Worm (Caenorhabditis elegans) whole organism, L4 larva: ENCODE results near the gene F09C12.2.

ENCODE experiments used
- D1046.2 ChIP-seq: fragments of 200-800 bp; sonication (Bioruptor generic); IDR thresholded peaks from 2 replicates; pipeline ENCODE4 v1.3.6; 2022; ENCODE audit warnings: missing genetic modification characterization, missing compliant biosample characterization
- F44E2.7 ChIP-seq: fragments of 200-800 bp; sonication (Bioruptor generic); IDR thresholded peaks from 2 replicates; pipeline ENCODE4 v2.1.2; 2022; ENCODE audit warnings: missing genetic modification characterization, missing compliant biosample characterization
- F49E8.2 ChIP-seq: sonication (generic microtip); optimal IDR thresholded peaks from 2 replicates; lab custom pipeline; 2016; ENCODE audit warnings: missing compliant biosample characterization, mild to moderate bottlenecking, missing genetic modification characterization, borderline replicate concordance
- R02D3.7 ChIP-seq: fragments of 150-350 bp; sonication (generic microtip); optimal IDR thresholded peaks from 3 replicates; lab custom pipeline; 2014; ENCODE audit warnings: missing biosample characterization, missing genetic modification characterization
- Y48G9A.11 ChIP-seq: fragments of 200-800 bp; sonication (Bioruptor generic); IDR thresholded peaks from 2 replicates; pipeline ENCODE4 v1.3.6; 2022; ENCODE audit warnings: missing genetic modification reagents, missing genetic modification characterization, missing compliant biosample characterization
- ZK546.5 ChIP-seq, 2 experiments: sonication (generic microtip); optimal IDR thresholded peaks; 2 replicates each; lab custom pipeline; 2017; ENCODE audit warnings: missing biosample characterization in 2 of 2, missing genetic modification characterization in 2 of 2
- aha-1 ChIP-seq: fragments of 150-350 bp; peaks from one replicate; lab custom pipeline; 2014; ENCODE audit warnings: missing biosample characterization, missing genetic modification characterization
- aly-2 ChIP-seq: sonication (generic microtip); optimal IDR thresholded peaks from 2 replicates; lab custom pipeline; 2018; ENCODE audit warnings: missing biosample characterization, missing genetic modification characterization
- arid-1 ChIP-seq: fragments of 200-800 bp; sonication (Bioruptor generic); conservative IDR thresholded peaks from 2 replicates; pipeline ENCODE4 v1.3.6; 2022; ENCODE audit warnings: missing genetic modification reagents, missing genetic modification characterization, missing compliant biosample characterization
- ceh-20 ChIP-seq: fragments of 200-800 bp; sonication (Bioruptor generic); IDR thresholded peaks from 2 replicates; pipeline ENCODE4 v1.3.6; 2022; ENCODE audit warnings: missing genetic modification reagents, missing genetic modification characterization, missing compliant biosample characterization
- ceh-28 ChIP-seq: fragments of 150-350 bp; optimal IDR thresholded peaks from 2 replicates; lab custom pipeline; 2014; ENCODE audit warnings: missing biosample characterization, missing genetic modification reagents, missing genetic modification characterization
- ceh-32 ChIP-seq: sonication (generic microtip); optimal IDR thresholded peaks from 2 replicates; lab custom pipeline; 2016; ENCODE audit warnings: mild to moderate bottlenecking, missing genetic modification characterization, missing compliant biosample characterization; ENCODE audit not compliant: poor library complexity
- ceh-44 ChIP-seq: fragments of 200-800 bp; sonication (Bioruptor generic); IDR thresholded peaks from 2 replicates; pipeline ENCODE4 v1.3.6; 2022; ENCODE audit warnings: missing genetic modification reagents, missing genetic modification characterization, missing compliant biosample characterization
- ceh-62 ChIP-seq: sonication (generic microtip); optimal IDR thresholded peaks from 2 replicates; lab custom pipeline; 2017; ENCODE audit warnings: missing biosample characterization, missing genetic modification characterization
- ceh-82 ChIP-seq: sonication (generic microtip); optimal IDR thresholded peaks from 2 replicates; lab custom pipeline; 2017; ENCODE audit warnings: missing biosample characterization, missing genetic modification characterization
- daf-12 ChIP-seq: fragments of 150-350 bp; optimal IDR thresholded peaks from 2 replicates; lab custom pipeline; 2014; ENCODE audit warnings: missing biosample characterization, missing genetic modification reagents, missing genetic modification characterization
- daf-16 ChIP-seq, 3 experiments: sonication (generic microtip); optimal IDR thresholded peaks; 2 replicates each; lab custom pipeline; 2016 to 2017; ENCODE audit warnings: missing genetic modification characterization in 3 of 3, missing genetic modification reagents in 3 of 3, mild to moderate bottlenecking in 2 of 3, missing compliant biosample characterization in 2 of 3, missing biosample characterization in 1 of 3, moderate library complexity in 1 of 3
- dmd-9 ChIP-seq: fragments of 200-800 bp; sonication (Bioruptor generic); IDR thresholded peaks from 2 replicates; pipeline ENCODE4 v1.3.6; 2022; ENCODE audit warnings: missing genetic modification reagents, missing genetic modification characterization, missing compliant biosample characterization
- dve-1 ChIP-seq: sonication (generic microtip); optimal IDR thresholded peaks from 2 replicates; lab custom pipeline; 2017; ENCODE audit warnings: antibody characterized with exemption, mild to moderate bottlenecking, missing genetic modification characterization, missing compliant biosample characterization; ENCODE audit not compliant: insufficient read depth
- egl-43 ChIP-seq: fragments of 200-800 bp; sonication (Bioruptor generic); IDR thresholded peaks from 2 replicates; pipeline ENCODE4 v1.3.6; 2022; ENCODE audit warnings: missing genetic modification reagents, missing genetic modification characterization, missing compliant biosample characterization
- fkh-10 ChIP-seq: fragments of 150-350 bp; optimal IDR thresholded peaks from 2 replicates; lab custom pipeline; 2014; ENCODE audit warnings: missing biosample characterization, missing genetic modification reagents, missing genetic modification characterization
- hlh-11 ChIP-seq: fragments of 200-800 bp; sonication (Bioruptor generic); optimal IDR thresholded peaks from 2 replicates; lab custom pipeline; 2018; ENCODE audit warnings: mild to moderate bottlenecking, missing genetic modification characterization, missing compliant biosample characterization
- hlh-30 ChIP-seq: sonication (generic microtip); optimal IDR thresholded peaks from 2 replicates; lab custom pipeline; 2017; ENCODE audit warnings: antibody characterized with exemption, mild to moderate bottlenecking, missing genetic modification characterization, missing compliant biosample characterization; ENCODE audit not compliant: insufficient read depth
- lin-13 ChIP-seq: fragments of 150-350 bp; optimal IDR thresholded peaks from 2 replicates; lab custom pipeline; 2014; ENCODE audit warnings: missing biosample characterization, missing genetic modification reagents, missing genetic modification characterization
- lin-15B ChIP-seq: fragments of 150-350 bp; sonication (generic microtip); optimal IDR thresholded peaks from 3 replicates; lab custom pipeline; 2014; ENCODE audit warnings: missing biosample characterization, missing genetic modification characterization
- lin-38 ChIP-seq: fragments of 200-800 bp; sonication (Bioruptor generic); IDR thresholded peaks from 2 replicates; pipeline ENCODE4 v1.3.6; 2022; ENCODE audit warnings: missing genetic modification reagents, missing genetic modification characterization, missing compliant biosample characterization
- lin-39 ChIP-seq: fragments of 150-350 bp; optimal IDR thresholded peaks from 2 replicates; lab custom pipeline; 2014; ENCODE audit warnings: missing biosample characterization, missing genetic modification reagents, missing genetic modification characterization
- madf-9 ChIP-seq: fragments of 200-800 bp; sonication (Bioruptor generic); conservative IDR thresholded peaks from 2 replicates; pipeline ENCODE4 v1.3.6; 2022; ENCODE audit warnings: missing genetic modification reagents, missing genetic modification characterization, missing compliant biosample characterization
- mes-2 ChIP-seq: sonication (generic microtip); optimal IDR thresholded peaks from 2 replicates; lab custom pipeline; 2016; ENCODE audit warnings: missing genotype, mild to moderate bottlenecking, missing genetic modification characterization, missing compliant biosample characterization; ENCODE audit not compliant: poor library complexity, severe bottlenecking
- mxl-3 ChIP-seq: fragments of 200-800 bp; sonication (Bioruptor generic); optimal IDR thresholded peaks from 2 replicates; lab custom pipeline; 2018; ENCODE audit warnings: mild to moderate bottlenecking, missing genetic modification characterization, missing compliant biosample characterization
- nhr-10 ChIP-seq: fragments of 150-350 bp; optimal IDR thresholded peaks from 2 replicates; lab custom pipeline; 2014; ENCODE audit warnings: missing biosample characterization, missing genetic modification characterization
- nhr-11 ChIP-seq: fragments of 150-350 bp; optimal IDR thresholded peaks from 2 replicates; lab custom pipeline; 2014; ENCODE audit warnings: missing biosample characterization, missing genetic modification characterization
- nhr-237 ChIP-seq: sonication (generic microtip); optimal IDR thresholded peaks from 2 replicates; lab custom pipeline; 2017; ENCODE audit warnings: missing biosample characterization, missing genetic modification characterization
- nhr-28 ChIP-seq: fragments of 150-350 bp; optimal IDR thresholded peaks from 2 replicates; lab custom pipeline; 2014; ENCODE audit warnings: missing biosample characterization, missing genetic modification characterization
- nhr-41 ChIP-seq: fragments of 200-800 bp; sonication (Bioruptor generic); IDR thresholded peaks from 2 replicates; pipeline ENCODE4 v1.3.6; 2022; ENCODE audit warnings: missing genetic modification reagents, missing genetic modification characterization, missing compliant biosample characterization
- nhr-42 ChIP-seq: fragments of 200-800 bp; sonication (Bioruptor generic); IDR thresholded peaks from 2 replicates; pipeline ENCODE4 v1.3.6; 2022; ENCODE audit warnings: missing genetic modification characterization, missing compliant biosample characterization
- nhr-48 ChIP-seq: sonication (generic microtip); optimal IDR thresholded peaks from 2 replicates; lab custom pipeline; 2016; ENCODE audit warnings: mild to moderate bottlenecking, missing genetic modification characterization, missing compliant biosample characterization
- nhr-77 ChIP-seq: fragments of 150-350 bp; optimal IDR thresholded peaks from 2 replicates; lab custom pipeline; 2014; ENCODE audit warnings: missing biosample characterization, missing genetic modification characterization
- php-3 ChIP-seq: fragments of 200-800 bp; sonication (Bioruptor generic); IDR thresholded peaks from 2 replicates; pipeline ENCODE4 v1.3.6; 2022; ENCODE audit warnings: missing genetic modification reagents, missing genetic modification characterization, missing compliant biosample characterization
- pqm-1 ChIP-seq: sonication (generic microtip); optimal IDR thresholded peaks from 2 replicates; lab custom pipeline; 2017; ENCODE audit warnings: missing biosample characterization, missing genetic modification characterization
- rbr-2 ChIP-seq: sonication (generic microtip); optimal IDR thresholded peaks from 2 replicates; lab custom pipeline; 2016; ENCODE audit warnings: missing genotype, missing genetic modification characterization, missing compliant biosample characterization
- sdz-12 ChIP-seq: fragments of 200-800 bp; sonication (Bioruptor generic); optimal IDR thresholded peaks from 2 replicates; lab custom pipeline; 2018; ENCODE audit warnings: mild to moderate bottlenecking, missing genetic modification characterization, missing compliant biosample characterization
- snpc-4 ChIP-seq: fragments of 150-350 bp; optimal IDR thresholded peaks from 2 replicates; lab custom pipeline; 2014; ENCODE audit warnings: missing biosample characterization, missing genetic modification characterization
- spr-3 ChIP-seq: fragments of 200-800 bp; sonication (Bioruptor generic); optimal IDR thresholded peaks from 2 replicates; lab custom pipeline; 2018; ENCODE audit warnings: mild to moderate bottlenecking, missing genetic modification characterization, missing compliant biosample characterization
- tra-1 ChIP-seq: fragments of 200-800 bp; sonication (Bioruptor generic); IDR thresholded peaks from 2 replicates; pipeline ENCODE4 v1.3.6; 2022; ENCODE audit warnings: missing genetic modification reagents, missing genetic modification characterization, missing compliant biosample characterization
- unc-39 ChIP-seq: sonication (generic microtip); optimal IDR thresholded peaks from 2 replicates; lab custom pipeline; 2017; ENCODE audit warnings: missing biosample characterization, missing genetic modification characterization
- unc-62 ChIP-seq, 3 experiments: fragments of 150-350 bp in 1 of 3; sonication (generic microtip); optimal IDR thresholded peaks in 2 of 3; peaks in 1 of 3; 1 replicate in 1 of 3; 2 replicates in 2 of 3; lab custom pipeline; 2014 to 2017; ENCODE audit warnings: missing biosample characterization in 3 of 3, missing genetic modification characterization in 3 of 3, missing genetic modification reagents in 3 of 3, missing genotype in 1 of 3
- zip-11 ChIP-seq: fragments of 200-800 bp; sonication (Bioruptor generic); IDR thresholded peaks from 2 replicates; pipeline ENCODE4 v1.3.6; 2022; ENCODE audit warnings: missing genetic modification characterization, missing compliant biosample characterization
- ztf-7 ChIP-seq: fragments of 150-350 bp; optimal IDR thresholded peaks from 2 replicates; lab custom pipeline; 2014; ENCODE audit warnings: missing biosample characterization, missing genetic modification characterization

The F09C12.2 gene

DNA sequence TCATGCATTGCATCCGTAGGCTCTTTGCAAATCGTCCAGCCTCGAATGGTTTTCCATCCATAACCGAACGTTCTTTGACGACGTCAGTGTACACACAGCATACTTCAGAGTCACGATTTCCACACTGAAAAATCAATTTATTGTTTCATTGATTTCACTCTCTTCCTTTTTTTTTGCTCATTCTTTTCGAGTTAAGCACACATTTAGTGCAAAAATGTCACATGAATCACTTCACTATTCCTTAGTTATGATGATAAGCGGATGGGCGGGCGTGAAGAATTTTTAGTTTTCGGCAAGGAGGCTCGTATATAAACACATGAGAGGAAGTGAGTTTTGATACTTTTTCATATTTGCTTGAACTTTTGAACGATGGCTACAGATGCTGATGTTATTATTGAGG lies 24.4 kb upstream of the F09C12.2 start, which contains the start of gene txt-9:
Gene txt-9 (plus strand): TSS at position 336 of the 400 bp plus-strand sequence.
- peak in 1 of 2 experiments; percentile 77 for TF ChIP-seq unc-62 (GFP tag; optimal IDR thresholded peaks at IDR 0.05 in 1 of 2; lab: Kevin White, UChicago)
- TF ChIP-seq unc-62 (tag; optimal IDR thresholded peaks at IDR 0.05; lab: Kevin White, UChicago) = no peak
- TF ChIP-seq nhr-77 = no peak
- TF ChIP-seq F49E8.2 (tag; lab: Kevin White, UChicago) = no peak
- TF ChIP-seq hlh-11 (tag; lab: Kevin White, UChicago) = no peak
- TF ChIP-seq lin-38 (GFP tag; lab: Robert Waterston, UW) = no peak
- TF ChIP-seq daf-16 (GFP tag; optimal IDR thresholded peaks at IDR 0.05; lab: Kevin White, UChicago) = no peak
- peak; percentile 1 for TF ChIP-seq daf-16 (tag; optimal IDR thresholded peaks at IDR 0.05; lab: Kevin White, UChicago)
- TF ChIP-seq nhr-237 (tag; lab: Kevin White, UChicago) = no peak
- TF ChIP-seq tra-1 (GFP tag; lab: Robert Waterston, UW) = no peak
- TF ChIP-seq fkh-10 = no peak
- TF ChIP-seq D1046.2 (GFP tag; lab: Robert Waterston, UW) = no peak
- TF ChIP-seq ceh-62 (tag; lab: Kevin White, UChicago) = no peak
- TF ChIP-seq zip-11 (GFP tag; lab: Robert Waterston, UW) = no peak
- TF ChIP-seq aly-2 (tag; lab: Kevin White, UChicago) = no peak
- TF ChIP-seq lin-39 = no peak
- no peak for TF ChIP-seq daf-12 (tag; lab: Kevin White, UChicago)
- no peak for TF ChIP-seq madf-9 (GFP tag; lab: Robert Waterston, UW)
- no peak for TF ChIP-seq lin-13 (GFP tag; lab: Kevin White, UChicago)
- TF ChIP-seq spr-3 (GFP tag; lab: Kevin White, UChicago) = no peak
- no peak for TF ChIP-seq nhr-42
- TF ChIP-seq nhr-41 (GFP tag; lab: Robert Waterston, UW) = no peak
- no peak for TF ChIP-seq R02D3.7 (tag; lab: Kevin White, UChicago)
- TF ChIP-seq hlh-30 = peak; percentile 17
- TF ChIP-seq dmd-9 (GFP tag; lab: Robert Waterston, UW) = no peak
- TF ChIP-seq rbr-2 (tag; lab: Kevin White, UChicago) = no peak
- TF ChIP-seq lin-15B (tag; lab: Kevin White, UChicago) = no peak
- TF ChIP-seq ceh-44 (GFP tag; lab: Robert Waterston, UW) = no peak
- no peak for TF ChIP-seq sdz-12 (GFP tag; lab: Kevin White, UChicago)
- no peak for TF ChIP-seq egl-43 (GFP tag; lab: Robert Waterston, UW)
- TF ChIP-seq mxl-3 (GFP tag; lab: Kevin White, UChicago) = no peak
- no peak for TF ChIP-seq nhr-10 (tag; lab: Kevin White, UChicago)
- TF ChIP-seq nhr-28 (tag; lab: Kevin White, UChicago) = peak; percentile 38
- peak; percentile 92 for TF ChIP-seq aha-1 (tag; lab: Kevin White, UChicago)
- TF ChIP-seq ztf-7 (tag; lab: Kevin White, UChicago) = no peak
- no peak for TF ChIP-seq F44E2.7

DNA sequence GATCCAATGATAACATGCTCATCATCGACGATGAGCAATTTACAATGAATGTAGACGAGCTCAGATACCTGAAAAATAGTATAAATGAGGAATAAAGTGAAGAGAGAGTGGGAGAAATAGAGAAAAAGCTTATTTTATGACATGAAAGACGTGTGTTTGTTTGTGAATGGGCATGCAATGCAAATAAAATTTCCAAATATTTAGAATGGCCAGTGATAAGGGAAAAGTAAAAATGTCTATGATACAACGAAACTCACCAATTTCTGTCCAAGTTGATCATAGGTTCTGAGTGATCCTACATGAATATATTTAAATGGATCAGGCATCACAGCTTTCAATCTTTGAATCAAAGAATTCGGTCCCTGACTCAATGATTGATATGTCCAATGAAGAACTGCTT lies 23.7 kb upstream of the F09C12.2 start:
- TF ChIP-seq aly-2 (tag; lab: Kevin White, UChicago) = no peak
- no peak for TF ChIP-seq nhr-10 (tag; lab: Kevin White, UChicago)
- no peak for TF ChIP-seq spr-3 (GFP tag; lab: Kevin White, UChicago)
- TF ChIP-seq mes-2 (tag; lab: Kevin White, UChicago) = peak; percentile 25
- TF ChIP-seq daf-16 (GFP tag; optimal IDR thresholded peaks at IDR 0.05; lab: Kevin White, UChicago) = no peak
- TF ChIP-seq daf-16 (tag; optimal IDR thresholded peaks at IDR 0.05; lab: Kevin White, UChicago) = peak; percentile 39
- TF ChIP-seq nhr-11 (tag; lab: Kevin White, UChicago) = no peak
- TF ChIP-seq ceh-32 (tag; lab: Kevin White, UChicago) = no peak
- TF ChIP-seq nhr-41 (GFP tag; lab: Robert Waterston, UW) = no peak
- peak; percentile 15 for TF ChIP-seq nhr-28 (tag; lab: Kevin White, UChicago)
- TF ChIP-seq hlh-11 (tag; lab: Kevin White, UChicago) = no peak
- TF ChIP-seq arid-1 = no peak
- TF ChIP-seq ceh-28 (tag; lab: Kevin White, UChicago) = no peak
- TF ChIP-seq snpc-4 (tag; lab: Kevin White, UChicago) = no peak
- TF ChIP-seq dve-1 (tag; lab: Kevin White, UChicago) = peak; percentile 33
- TF ChIP-seq ZK546.5 (tag; optimal IDR thresholded peaks at IDR 0.05; lab: Kevin White, UChicago) = no peak
- no peak for TF ChIP-seq ceh-20 (GFP tag; lab: Robert Waterston, UW)
- no peak for TF ChIP-seq unc-39 (tag; lab: Kevin White, UChicago)
- peak; percentile 19 for TF ChIP-seq pqm-1
- no peak for TF ChIP-seq nhr-237 (tag; lab: Kevin White, UChicago)
- no peak for TF ChIP-seq ceh-82 (tag; lab: Kevin White, UChicago)
- no peak for TF ChIP-seq php-3
- no peak for TF ChIP-seq nhr-48
- TF ChIP-seq zip-11 (GFP tag; lab: Robert Waterston, UW) = no peak
- peak; percentile 64 for TF ChIP-seq aha-1 (tag; lab: Kevin White, UChicago)
- no peak for TF ChIP-seq Y48G9A.11 (GFP tag; lab: Robert Waterston, UW)
